Fruit fly (Drosophila melanogaster): ENCODE results near the gene CG18404.

The CG18404 gene

DNA sequence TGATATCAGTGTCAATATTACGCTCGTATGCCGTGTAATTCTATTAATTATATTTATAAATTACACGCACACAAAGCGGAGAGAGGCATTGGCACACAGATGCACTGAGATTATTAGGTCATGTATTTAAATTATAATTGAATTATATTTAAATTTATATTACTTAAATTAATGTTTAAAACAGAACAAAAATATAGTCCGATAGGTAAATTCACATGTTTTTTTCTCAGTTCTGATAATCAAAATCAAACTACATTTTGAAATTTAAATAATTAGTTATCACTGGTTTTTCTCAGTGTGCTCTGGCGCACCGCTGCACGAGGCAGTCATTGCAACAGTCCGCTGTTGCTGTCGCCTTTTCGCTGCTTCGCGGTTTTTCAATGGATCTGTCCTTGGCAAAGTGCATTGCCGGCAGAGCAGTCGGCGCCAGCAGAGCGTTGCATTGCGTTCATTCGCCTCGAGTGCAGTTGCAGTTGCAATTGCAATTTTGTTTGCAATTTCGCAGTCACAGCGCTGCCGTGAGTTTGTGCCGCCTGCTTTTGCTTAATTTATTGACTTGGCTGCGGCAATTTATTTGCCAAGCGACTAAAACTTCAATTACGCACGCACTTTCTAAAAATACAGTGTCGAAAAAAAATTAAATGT lies 40.6 kb downstream of the CG18404 start (continued):
- TF ChIP-seq Pdp1 (GFP tag; optimal IDR thresholded peaks at IDR 0.05) (no peak), CG6689 (GFP tag; IDR thresholded peaks at IDR 0.05) (no peak), repo (GFP tag; optimal IDR thresholded peaks at IDR 0.05) (no peak), CG18619 (GFP tag; optimal IDR thresholded peaks at IDR 0.05) (no peak), dpn (GFP tag; optimal IDR thresholded peaks at IDR 0.05) (no peak), klu (GFP tag; IDR thresholded peaks at IDR 0.05) (no peak), Spps (tag; optimal IDR thresholded peaks at IDR 0.05) (no peak), Dref (GFP tag; IDR thresholded peaks at IDR 0.05) (no peak), CG6254 (GFP tag; optimal IDR thresholded peaks at IDR 0.05) (no peak), CG10543 (GFP tag; optimal IDR thresholded peaks at IDR 0.05) (no peak), sisA (GFP tag; IDR thresholded peaks at IDR 0.05) (no peak), CG7556 (GFP tag; optimal IDR thresholded peaks at IDR 0.05) (peak; percentile 24), cad (GFP tag; optimal IDR thresholded peaks at IDR 0.05) (no peak), Fer1 (GFP tag; optimal IDR thresholded peaks at IDR 0.05) (no peak), wor (GFP tag; IDR thresholded peaks at IDR 0.05) (no peak), seq (GFP tag; IDR thresholded peaks at IDR 0.05) (no peak), H2.0 (GFP tag; IDR thresholded peaks at IDR 0.05) (no peak), run (tag; optimal IDR thresholded peaks at IDR 0.05) (no peak), Hr39 (optimal IDR thresholded peaks at IDR 0.05) (no peak), CG2129 (GFP tag; IDR thresholded peaks at IDR 0.05; ENCODE audit: partially characterized antibody) (no peak), danr (GFP tag; IDR thresholded peaks at IDR 0.05) (no peak), Hmr (GFP tag; optimal IDR thresholded peaks at IDR 0.05) (no peak), chif (GFP tag; optimal IDR thresholded peaks at IDR 0.05) (no peak), CG11695 (GFP tag; IDR thresholded peaks at IDR 0.05) (0 out of 3 replicates have a peak, but pooled peaks have one; percentile 8), phol (tag; optimal IDR thresholded peaks at IDR 0.05) (peak; percentile 38), Mrtf (GFP tag; IDR thresholded peaks at IDR 0.05) (no peak), gsb-n (tag; optimal IDR thresholded peaks at IDR 0.05) (peak; percentile 37), chn (GFP tag; optimal IDR thresholded peaks at IDR 0.05) (no peak), CG2875 (GFP tag; optimal IDR thresholded peaks at IDR 0.05) (no peak), Myb (GFP tag; optimal IDR thresholded peaks at IDR 0.05) (no peak), slp2 (GFP tag; optimal IDR thresholded peaks at IDR 0.05) (no peak), pnt (GFP tag; optimal IDR thresholded peaks at IDR 0.05) (no peak), ttk (GFP tag; IDR thresholded peaks at IDR 0.05) (no peak), Dbx (GFP tag; IDR thresholded peaks at IDR 0.05) (no peak), Dip3 (GFP tag; optimal IDR thresholded peaks at IDR 0.05) (no peak), ro (GFP tag; IDR thresholded peaks at IDR 0.05) (no peak), Nf-YB (GFP tag; optimal IDR thresholded peaks at IDR 0.05) (no peak), HLH54F (GFP tag; optimal IDR thresholded peaks at IDR 0.05) (no peak), dmrt11E (tag; optimal IDR thresholded peaks at IDR 0.05) (peak; percentile 29), jumu (GFP tag; optimal IDR thresholded peaks at IDR 0.05) (no peak), mld (GFP tag; IDR thresholded peaks at IDR 0.05; ENCODE audit: partially characterized antibody) (no peak), CG8944 (GFP tag; optimal IDR thresholded peaks at IDR 0.05) (no peak), Optix (GFP tag; IDR thresholded peaks at IDR 0.05) (no peak), CG4404 (GFP tag; IDR thresholded peaks at IDR 0.05) (no peak), MESR4 (GFP tag; optimal IDR thresholded peaks at IDR 0.05) (no peak), CG4854 (GFP tag; optimal IDR thresholded peaks at IDR 0.05) (no peak), Mad (GFP tag; optimal IDR thresholded peaks at IDR 0.05) (no peak), CG1792 (GFP tag; optimal IDR thresholded peaks at IDR 0.05) (no peak), nerfin-2 (GFP tag; IDR thresholded peaks at IDR 0.05; ENCODE audit: partially characterized antibody) (no peak), exex (tag; optimal IDR thresholded peaks at IDR 0.05) (no peak), CG14710 (tag; optimal IDR thresholded peaks at IDR 0.05) (peak; percentile 13), trh (GFP tag; optimal IDR thresholded peaks at IDR 0.05) (no peak)

Measured in whole organism, embryonic.